Worm (Caenorhabditis elegans): ENCODE measurements around the gene tag-77.

Gene tag-77

DNA sequence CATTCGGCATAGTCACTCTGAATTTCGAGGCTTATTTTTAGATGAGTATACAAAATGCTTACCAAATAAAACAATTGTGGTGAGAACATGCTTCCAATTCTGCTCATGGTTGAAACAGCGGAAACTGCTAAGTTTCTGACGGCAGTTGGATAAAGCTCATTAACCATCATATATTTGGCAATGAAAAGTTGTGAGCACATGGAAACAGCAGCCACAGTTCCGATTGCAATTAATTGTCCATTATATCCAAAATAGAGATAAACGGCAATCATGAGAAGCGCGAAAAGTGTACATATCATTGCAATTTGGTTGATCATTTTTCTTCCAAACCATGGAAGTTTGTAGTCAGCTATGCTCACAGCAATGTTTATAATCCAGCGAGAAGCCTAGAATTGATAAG, 49.2 kb downstream of the tag-77 start:
- TF ChIP-seq sptf-1 (tag; optimal IDR thresholded peaks at IDR 0.05) (no peak), ham-2 (GFP tag; optimal IDR thresholded peaks at IDR 0.05) (no peak), ceh-43 (GFP tag; optimal IDR thresholded peaks at IDR 0.05) (no peak), cnd-1 (tag; optimal IDR thresholded peaks at IDR 0.05) (no peak), unc-62 (GFP tag; optimal IDR thresholded peaks at IDR 0.05) (no peak), lsy-2 (tag; optimal IDR thresholded peaks at IDR 0.05) (no peak), unc-39 (tag; optimal IDR thresholded peaks at IDR 0.05) (no peak), elt-3 (tag; optimal IDR thresholded peaks at IDR 0.05) (no peak), zip-8 (tag; optimal IDR thresholded peaks at IDR 0.05) (no peak), elt-1 (tag; optimal IDR thresholded peaks at IDR 0.05; ENCODE audit: borderline replicate concordance, insufficient read depth) (no peak), nhr-28 (tag; optimal IDR thresholded peaks at IDR 0.05) (no peak), nhr-76 (tag; optimal IDR thresholded peaks at IDR 0.05) (no peak), ces-1 (GFP tag; optimal IDR thresholded peaks at IDR 0.05) (no peak), tbx-8 (GFP tag; optimal IDR thresholded peaks at IDR 0.05) (no peak), mls-2 (tag; optimal IDR thresholded peaks at IDR 0.05) (no peak), nhr-12 (tag; optimal IDR thresholded peaks at IDR 0.05) (no peak), flh-1 (GFP tag; optimal IDR thresholded peaks at IDR 0.05) (no peak), drap-1 (GFP tag; optimal IDR thresholded peaks at IDR 0.05) (no peak), lin-13 (tag; optimal IDR thresholded peaks at IDR 0.05) (no peak)

DNA sequence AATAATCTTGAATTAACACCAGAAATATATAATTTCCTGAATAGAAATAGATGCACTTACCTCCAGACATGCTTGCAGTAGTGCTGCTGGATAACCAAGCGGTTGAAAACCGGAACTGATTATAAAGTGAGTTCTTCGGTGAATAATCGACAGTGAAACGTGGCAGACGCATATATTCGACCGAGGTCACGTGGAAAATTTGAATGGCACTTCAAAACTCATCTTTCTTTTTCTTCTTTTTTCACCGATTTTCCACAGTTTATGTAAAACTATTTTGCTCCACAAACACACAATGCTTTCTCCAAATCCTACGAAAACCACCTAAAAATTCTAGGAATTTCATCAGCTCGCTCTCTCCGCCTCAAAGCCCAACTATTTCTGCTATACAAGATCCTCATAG, 50.1 kb downstream of the tag-77 start, which contains the start of gene ant-1.4:
Gene ant-1.4, minus strand, starts transcription at position 101 of the 400 bp plus-strand sequence.
- TF ChIP-seq nhr-237 (tag; optimal IDR thresholded peaks at IDR 0.05): no peak
- no peak for TF ChIP-seq ceh-39 (tag; optimal IDR thresholded peaks at IDR 0.05)
- TF ChIP-seq ham-2 (GFP tag; optimal IDR thresholded peaks at IDR 0.05): no peak
- no peak for TF ChIP-seq nhr-2 (tag; optimal IDR thresholded peaks at IDR 0.05)
- no peak for TF ChIP-seq bed-3 (GFP tag; optimal IDR thresholded peaks at IDR 0.05)
- TF ChIP-seq mab-5 (tag; optimal IDR thresholded peaks at IDR 0.05): no peak
- no peak for TF ChIP-seq mls-2 (tag; optimal IDR thresholded peaks at IDR 0.05)
- TF ChIP-seq cnd-1 (tag; optimal IDR thresholded peaks at IDR 0.05): no peak
- TF ChIP-seq lin-32 (GFP tag; optimal IDR thresholded peaks at IDR 0.05): no peak
- TF ChIP-seq ces-1 (GFP tag; optimal IDR thresholded peaks at IDR 0.05): no peak
- no peak for TF ChIP-seq pha-4 (tag; optimal IDR thresholded peaks at IDR 0.05)
- no peak for TF ChIP-seq M03D4.4 (tag; optimal IDR thresholded peaks at IDR 0.05)
- no peak for TF ChIP-seq zip-8 (tag; optimal IDR thresholded peaks at IDR 0.05)
- no peak for TF ChIP-seq flh-1 (GFP tag; optimal IDR thresholded peaks at IDR 0.05)
- no peak for TF ChIP-seq drap-1 (GFP tag; optimal IDR thresholded peaks at IDR 0.05)
- TF ChIP-seq unc-120 (tag; optimal IDR thresholded peaks at IDR 0.05; ENCODE audit: poor library complexity, severe bottlenecking): no peak
- TF ChIP-seq mep-1 (tag; optimal IDR thresholded peaks at IDR 0.05): no peak

DNA sequence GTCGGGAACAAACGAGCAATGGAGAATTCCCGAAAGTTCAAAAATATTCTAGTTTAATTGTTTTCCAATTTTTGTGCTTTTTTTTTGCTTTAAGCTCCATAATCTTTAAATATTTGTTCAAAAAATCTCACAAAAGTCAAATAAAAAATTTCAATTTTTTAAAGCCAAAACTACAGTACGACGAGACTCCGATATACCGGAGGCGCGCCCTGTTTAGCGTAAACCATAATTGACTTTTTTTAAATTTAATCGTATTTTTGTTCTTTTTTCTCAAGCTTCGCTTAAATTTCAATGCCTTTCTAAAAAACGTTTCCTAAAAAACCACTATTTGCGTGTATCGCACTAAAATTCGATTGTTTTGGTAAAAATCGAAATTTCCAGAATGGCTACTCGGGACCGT, 53.4 kb downstream of the tag-77 start, which contains the start of gene syx-4:
Gene syx-4, plus strand, starts transcription at position 382 of the 400 bp plus-strand sequence.
- TF ChIP-seq lsy-2 (tag; optimal IDR thresholded peaks at IDR 0.05) (no peak), flh-1 (GFP tag; optimal IDR thresholded peaks at IDR 0.05) (no peak), ceh-43 (GFP tag; optimal IDR thresholded peaks at IDR 0.05) (no peak), pha-4 (tag; optimal IDR thresholded peaks at IDR 0.05) (no peak), sptf-1 (tag; optimal IDR thresholded peaks at IDR 0.05) (no peak), sem-2 (GFP tag; optimal IDR thresholded peaks at IDR 0.05) (no peak)

DNA sequence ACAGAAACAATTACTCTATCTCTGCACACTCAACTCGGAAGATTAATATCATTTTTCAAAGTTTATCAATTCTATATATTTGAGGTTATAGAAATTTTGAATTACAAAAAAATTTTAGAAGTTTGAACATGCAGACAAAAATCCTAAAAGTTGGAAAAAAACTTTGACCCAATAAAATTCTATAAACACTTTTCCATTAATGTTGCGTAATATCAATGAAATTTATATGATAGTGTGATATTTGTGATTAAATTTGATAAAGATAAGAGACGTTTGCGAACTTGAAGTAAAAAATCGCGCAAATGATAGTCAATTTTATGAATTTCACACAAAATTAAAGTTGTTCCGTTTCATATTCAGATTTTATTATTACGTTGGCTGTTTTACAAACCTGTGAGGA, 56.3 kb downstream of the tag-77 start:
- no peak for TF ChIP-seq lin-32 (GFP tag; optimal IDR thresholded peaks at IDR 0.05)
- TF ChIP-seq unc-39 (tag; optimal IDR thresholded peaks at IDR 0.05): no peak
- TF ChIP-seq lsy-2 (tag; optimal IDR thresholded peaks at IDR 0.05): no peak
- no peak for TF ChIP-seq mls-2 (tag; optimal IDR thresholded peaks at IDR 0.05)
